Worm (Caenorhabditis elegans) whole organism, late embryonic: Measurements from ENCODE around the gene ogt-1.

Source experiments
- C08G9.2 ChIP-seq: sonication (generic microtip); optimal IDR thresholded peaks from 2 replicates; lab custom pipeline; 2016; ENCODE audit warnings: mild to moderate bottlenecking, missing genetic modification characterization, moderate library complexity, missing compliant biosample characterization
- C38D4.7 ChIP-seq: fragments of 200-800 bp; sonication (Bioruptor generic); optimal IDR thresholded peaks from 2 replicates; lab custom pipeline; 2018; ENCODE audit warnings: mild to moderate bottlenecking, missing genetic modification characterization, moderate library complexity, missing compliant biosample characterization
- K09A11.1 ChIP-seq: sonication (generic microtip); optimal IDR thresholded peaks from 2 replicates; lab custom pipeline; 2017; ENCODE audit warnings: antibody characterized with exemption, mild to moderate bottlenecking, missing genetic modification characterization, missing compliant biosample characterization; ENCODE audit not compliant: insufficient read depth
- T23F11.4 ChIP-seq: fragments of 200-800 bp; sonication (Bioruptor generic); optimal IDR thresholded peaks from 2 replicates; lab custom pipeline; 2018; ENCODE audit warnings: mild to moderate bottlenecking, missing genetic modification characterization, missing compliant biosample characterization
- Y22D7AL.16 ChIP-seq: sonication (generic microtip); optimal IDR thresholded peaks from 2 replicates; lab custom pipeline; 2016; ENCODE audit warnings: missing genetic modification characterization, missing compliant biosample characterization
- ahr-1 ChIP-seq: sonication (generic microtip); optimal IDR thresholded peaks from 2 replicates; lab custom pipeline; 2016; ENCODE audit warnings: missing genetic modification characterization, missing compliant biosample characterization
- ceh-14 ChIP-seq: sonication (generic microtip); optimal IDR thresholded peaks from 2 replicates; lab custom pipeline; 2016; ENCODE audit warnings: missing genotype, missing genetic modification characterization, missing compliant biosample characterization
- ceh-18 ChIP-seq: sonication (generic microtip); optimal IDR thresholded peaks from 2 replicates; lab custom pipeline; 2016; ENCODE audit warnings: missing genetic modification characterization, missing compliant biosample characterization
- ceh-19 ChIP-seq: fragments of 200-800 bp; sonication (Bioruptor generic); optimal IDR thresholded peaks from 2 replicates; lab custom pipeline; 2018; ENCODE audit warnings: mild to moderate bottlenecking, missing genetic modification characterization, missing compliant biosample characterization
- ceh-2 ChIP-seq: sonication (generic microtip); optimal IDR thresholded peaks from 2 replicates; lab custom pipeline; 2016; ENCODE audit warnings: missing genotype, missing genetic modification characterization, missing compliant biosample characterization
- ceh-31 ChIP-seq: sonication (generic microtip); optimal IDR thresholded peaks from 2 replicates; lab custom pipeline; 2016; ENCODE audit warnings: missing genetic modification characterization, missing compliant biosample characterization
- ceh-34 ChIP-seq: sonication (generic microtip); optimal IDR thresholded peaks from 2 replicates; lab custom pipeline; 2016; ENCODE audit warnings: mild to moderate bottlenecking, missing genetic modification characterization, missing compliant biosample characterization
- ceh-48 ChIP-seq: sonication (generic microtip); optimal IDR thresholded peaks from 2 replicates; lab custom pipeline; 2016; ENCODE audit warnings: missing genetic modification characterization, inconsistent platforms, missing compliant biosample characterization
- ceh-9 ChIP-seq: sonication (generic microtip); optimal IDR thresholded peaks from 2 replicates; lab custom pipeline; 2016; ENCODE audit warnings: mild to moderate bottlenecking, missing genetic modification characterization, inconsistent platforms, missing compliant biosample characterization
- che-1 ChIP-seq: sonication (generic microtip); optimal IDR thresholded peaks from 2 replicates; lab custom pipeline; 2016; ENCODE audit warnings: mild to moderate bottlenecking, missing genetic modification characterization, missing compliant biosample characterization
- dmd-4 ChIP-seq: sonication (generic microtip); optimal IDR thresholded peaks from 2 replicates; lab custom pipeline; 2016; ENCODE audit warnings: borderline replicate concordance, missing genetic modification characterization, missing compliant biosample characterization
- elt-4 ChIP-seq: sonication (generic microtip); optimal IDR thresholded peaks from 2 replicates; lab custom pipeline; 2016; ENCODE audit warnings: missing genetic modification characterization, missing compliant biosample characterization
- ets-4 ChIP-seq: sonication (generic microtip); optimal IDR thresholded peaks from 2 replicates; lab custom pipeline; 2016; ENCODE audit warnings: missing genetic modification characterization, missing compliant biosample characterization
- eyg-1 ChIP-seq: sonication (generic microtip); optimal IDR thresholded peaks from 2 replicates; lab custom pipeline; 2016; ENCODE audit warnings: missing genotype, missing genetic modification characterization, missing compliant biosample characterization
- fax-1 ChIP-seq: sonication (generic microtip); optimal IDR thresholded peaks from 2 replicates; lab custom pipeline; 2016; ENCODE audit warnings: missing genotype, missing genetic modification characterization, missing compliant biosample characterization
- gmeb-2 ChIP-seq: sonication (generic microtip); optimal IDR thresholded peaks from 2 replicates; lab custom pipeline; 2016; ENCODE audit warnings: missing genetic modification characterization, inconsistent platforms, missing compliant biosample characterization
- hlh-13 ChIP-seq: fragments of 200-800 bp; sonication (Bioruptor generic); optimal IDR thresholded peaks from 2 replicates; lab custom pipeline; 2018; ENCODE audit warnings: mild to moderate bottlenecking, missing genetic modification characterization, missing compliant biosample characterization
- hlh-15 ChIP-seq: sonication (generic microtip); optimal IDR thresholded peaks from 2 replicates; lab custom pipeline; 2016; ENCODE audit warnings: missing genetic modification characterization, missing compliant biosample characterization
- hlh-8 ChIP-seq: sonication (generic microtip); optimal IDR thresholded peaks from 2 replicates; lab custom pipeline; 2016; ENCODE audit warnings: missing genotype, missing genetic modification characterization, missing compliant biosample characterization
- lim-6 ChIP-seq: sonication (generic microtip); optimal IDR thresholded peaks from 2 replicates; lab custom pipeline; 2016; ENCODE audit warnings: missing genetic modification characterization, missing compliant biosample characterization
- lin-11 ChIP-seq: fragments of 200-800 bp; sonication (Bioruptor generic); optimal IDR thresholded peaks from 2 replicates; lab custom pipeline; 2018; ENCODE audit warnings: mild to moderate bottlenecking, missing genetic modification characterization, missing compliant biosample characterization
- madf-2 ChIP-seq: sonication (generic microtip); optimal IDR thresholded peaks from 2 replicates; lab custom pipeline; 2017; ENCODE audit warnings: missing genetic modification characterization, missing compliant biosample characterization
- mec-3 ChIP-seq: sonication (generic microtip); optimal IDR thresholded peaks from 2 replicates; lab custom pipeline; 2016; ENCODE audit warnings: borderline replicate concordance, missing genetic modification characterization, missing compliant biosample characterization
- nfya-1 ChIP-seq: sonication (generic microtip); optimal IDR thresholded peaks from 2 replicates; lab custom pipeline; 2017; ENCODE audit warnings: missing genetic modification characterization, mild to moderate bottlenecking, missing compliant biosample characterization, antibody characterized with exemption, moderate library complexity
- npax-4 ChIP-seq: sonication (generic microtip); optimal IDR thresholded peaks from 2 replicates; lab custom pipeline; 2016; ENCODE audit warnings: missing genetic modification characterization, missing compliant biosample characterization
- odd-2 ChIP-seq: sonication (generic microtip); optimal IDR thresholded peaks from 2 replicates; lab custom pipeline; 2017; ENCODE audit warnings: antibody characterized with exemption, mild to moderate bottlenecking, missing genetic modification characterization, missing compliant biosample characterization
- pag-3 ChIP-seq: sonication (generic microtip); optimal IDR thresholded peaks from 2 replicates; lab custom pipeline; 2016; ENCODE audit warnings: missing compliant biosample characterization, missing genetic modification characterization, borderline replicate concordance
- pat-9 ChIP-seq: fragments of 200-800 bp; sonication (Bioruptor generic); optimal IDR thresholded peaks from 2 replicates; lab custom pipeline; 2018; ENCODE audit warnings: mild to moderate bottlenecking, missing genetic modification characterization, moderate library complexity, missing compliant biosample characterization
- pax-1 ChIP-seq: fragments of 150-350 bp; optimal IDR thresholded peaks from 2 replicates; lab custom pipeline; 2014; ENCODE audit warnings: missing biosample characterization, missing genetic modification characterization
- pha-2 ChIP-seq: sonication (generic microtip); optimal IDR thresholded peaks from 2 replicates; lab custom pipeline; 2017; ENCODE audit warnings: mild to moderate bottlenecking, missing genetic modification characterization, missing compliant biosample characterization
- pha-4 ChIP-seq: fragments of 150-350 bp; optimal IDR thresholded peaks from 2 replicates; lab custom pipeline; 2018; ENCODE audit warnings: missing biosample characterization, missing genetic modification reagents, missing genetic modification characterization
- pqm-1 ChIP-seq: sonication (generic microtip); optimal IDR thresholded peaks from 2 replicates; lab custom pipeline; 2016; ENCODE audit warnings: missing genetic modification characterization, missing compliant biosample characterization
- pros-1 ChIP-seq: fragments of 150-350 bp; optimal IDR thresholded peaks from 2 replicates; lab custom pipeline; 2014; ENCODE audit warnings: missing biosample characterization, missing genetic modification reagents, missing genetic modification characterization
- rnt-1 ChIP-seq: sonication (generic microtip); optimal IDR thresholded peaks from 2 replicates; lab custom pipeline; 2016; ENCODE audit warnings: missing genetic modification characterization, missing compliant biosample characterization
- sdc-2 ChIP-seq: sonication (generic microtip); optimal IDR thresholded peaks from 2 replicates; lab custom pipeline; 2016; ENCODE audit warnings: missing genotype, missing genetic modification characterization, missing compliant biosample characterization
- sox-2 ChIP-seq: fragments of 200-800 bp; sonication (Bioruptor generic); IDR thresholded peaks from 2 replicates; pipeline ENCODE4 v1.3.6; 2022; ENCODE audit warnings: missing genetic modification reagents, missing genetic modification characterization, missing compliant biosample characterization
- tbx-2 ChIP-seq: sonication (generic microtip); optimal IDR thresholded peaks from 2 replicates; lab custom pipeline; 2016; ENCODE audit warnings: missing genetic modification characterization, missing compliant biosample characterization
- tbx-7 ChIP-seq: sonication (generic microtip); optimal IDR thresholded peaks from 2 replicates; lab custom pipeline; 2016; ENCODE audit warnings: missing genotype, missing genetic modification characterization, missing compliant biosample characterization
- ttx-3 ChIP-seq: sonication (generic microtip); optimal IDR thresholded peaks from 2 replicates; lab custom pipeline; 2016; ENCODE audit warnings: missing genetic modification reagents, missing genetic modification characterization, missing compliant biosample characterization
- unc-42 ChIP-seq: sonication (generic microtip); optimal IDR thresholded peaks from 2 replicates; lab custom pipeline; 2016; ENCODE audit warnings: missing genotype, missing genetic modification characterization, missing compliant biosample characterization
- ztf-16 ChIP-seq: sonication (generic microtip); optimal IDR thresholded peaks from 2 replicates; lab custom pipeline; 2017; ENCODE audit warnings: missing genetic modification characterization, missing compliant biosample characterization

ogt-1 gene

DNA sequence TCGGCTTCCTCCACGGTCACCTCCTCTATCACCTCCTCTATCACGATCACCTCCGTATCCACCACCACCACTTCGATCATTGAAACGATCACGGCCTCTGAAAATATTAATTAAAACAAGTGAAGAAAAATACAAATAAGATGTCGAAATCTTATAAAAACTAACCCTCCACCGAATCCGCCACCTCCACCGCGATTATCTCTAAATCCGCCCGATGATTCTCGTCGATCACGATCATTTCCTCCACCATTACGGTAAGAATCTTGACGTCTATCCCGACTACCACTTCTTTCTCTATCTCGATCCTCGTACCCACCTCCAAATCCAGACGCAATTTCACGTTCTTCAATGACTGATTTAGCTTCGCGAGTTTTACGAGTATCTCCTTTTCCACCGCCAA, 5.6 kb upstream of the ogt-1 start:
- TF ChIP-seq pqm-1 (tag; lab: Kevin White, UChicago) (no peak), T23F11.4 (GFP tag; lab: Kevin White, UChicago) (no peak), tbx-2 (tag; lab: Kevin White, UChicago) (no peak), pag-3 (no peak), sdc-2 (tag; lab: Kevin White, UChicago) (no peak), C08G9.2 (tag; lab: Kevin White, UChicago) (no peak), dmd-4 (tag; lab: Kevin White, UChicago) (no peak), gmeb-2 (no peak), hlh-13 (GFP tag; lab: Kevin White, UChicago) (no peak), che-1 (tag; lab: Kevin White, UChicago) (no peak), nfya-1 (tag; lab: Kevin White, UChicago) (no peak), hlh-15 (no peak), npax-4 (tag; lab: Kevin White, UChicago) (no peak), ceh-9 (tag; lab: Kevin White, UChicago) (no peak)

DNA sequence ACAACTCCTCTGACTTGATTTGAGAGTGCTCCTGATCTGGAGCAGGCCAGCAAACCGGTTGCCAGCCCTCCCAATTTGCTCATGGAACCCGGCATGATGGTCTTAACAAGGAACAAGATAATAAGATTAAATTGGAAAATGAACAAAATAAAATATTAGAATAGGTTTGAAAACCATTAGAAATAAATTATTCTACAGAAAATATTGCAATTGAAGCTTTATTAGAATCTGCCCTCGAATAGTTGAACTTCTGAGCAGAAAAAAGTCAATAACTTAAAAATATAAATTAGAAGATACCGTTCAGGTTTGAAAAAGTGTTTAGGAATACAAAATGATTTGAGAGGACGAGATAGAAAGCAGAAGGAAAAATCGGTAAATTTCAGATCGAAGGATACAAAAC, 5.1 kb upstream of the ogt-1 start, which contains the start of gene nuo-4:
Gene nuo-4, minus strand, starts transcription at position 101 of the 400 bp plus-strand sequence.
- TF ChIP-seq C38D4.7 (GFP tag; lab: Kevin White, UChicago) (no peak), ahr-1 (no peak), mec-3 (tag; lab: Kevin White, UChicago) (no peak), lin-11 (tag; lab: Kevin White, UChicago) (no peak), dmd-4 (tag; lab: Kevin White, UChicago) (no peak), sdc-2 (tag; lab: Kevin White, UChicago) (no peak), ceh-34 (tag; lab: Kevin White, UChicago) (no peak), lim-6 (tag; lab: Kevin White, UChicago) (no peak), rnt-1 (no peak), elt-4 (tag; lab: Kevin White, UChicago) (no peak), nfya-1 (tag; lab: Kevin White, UChicago) (no peak), ceh-19 (GFP tag; lab: Kevin White, UChicago) (no peak), ceh-48 (tag; lab: Kevin White, UChicago) (no peak)

DNA sequence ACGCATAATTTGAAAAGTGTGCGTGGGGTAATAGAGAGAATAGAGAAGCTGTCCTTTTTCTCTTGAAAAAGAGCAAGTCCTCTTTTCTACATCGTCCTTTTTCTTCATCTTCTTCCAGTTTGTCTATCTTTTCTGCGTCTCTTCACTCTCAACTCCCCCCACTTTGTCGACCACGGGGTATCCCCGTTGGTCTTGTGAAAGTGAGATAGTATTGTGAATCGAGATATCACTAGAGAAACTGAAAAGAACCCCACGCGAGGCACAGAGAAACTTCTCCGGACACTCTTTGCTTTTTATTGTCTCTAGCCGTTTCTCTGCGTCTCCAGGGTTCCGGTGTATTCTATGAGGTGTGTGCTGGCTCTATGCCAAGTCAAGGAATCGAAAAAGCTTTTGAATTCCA, 2.0 kb upstream of the ogt-1 start:
- no peak for TF ChIP-seq eyg-1 (tag; lab: Kevin White, UChicago)
- no peak for TF ChIP-seq madf-2
- TF ChIP-seq pag-3, result no peak
- peak; percentile 68 for TF ChIP-seq ets-4 (tag; lab: Kevin White, UChicago)
- TF ChIP-seq elt-4 (tag; lab: Kevin White, UChicago), result no peak
- TF ChIP-seq hlh-8 (tag; lab: Kevin White, UChicago), result peak; percentile 57
- peak; percentile 90 for TF ChIP-seq ceh-18
- peak; percentile 83 for TF ChIP-seq ceh-31 (tag; lab: Kevin White, UChicago)
- TF ChIP-seq C08G9.2 (tag; lab: Kevin White, UChicago), result peak; percentile 47
- TF ChIP-seq tbx-7, result no peak
- TF ChIP-seq ceh-2 (tag; lab: Kevin White, UChicago), result peak; percentile 30
- TF ChIP-seq tbx-2 (tag; lab: Kevin White, UChicago), result peak; percentile 89
- no peak for TF ChIP-seq hlh-13 (GFP tag; lab: Kevin White, UChicago)
- TF ChIP-seq unc-42 (tag; lab: Kevin White, UChicago), result peak; percentile 65
- TF ChIP-seq pat-9 (tag; lab: Kevin White, UChicago), result peak; percentile 34
- TF ChIP-seq mec-3 (tag; lab: Kevin White, UChicago), result no peak
- no peak for TF ChIP-seq odd-2 (tag; lab: Kevin White, UChicago)
- TF ChIP-seq pha-2 (tag; lab: Kevin White, UChicago), result no peak
- peak; percentile 80 for TF ChIP-seq rnt-1
- no peak for TF ChIP-seq pha-4
- no peak for TF ChIP-seq Y22D7AL.16
- TF ChIP-seq pax-1 (tag; lab: Kevin White, UChicago), result peak; percentile 52
- TF ChIP-seq gmeb-2, result no peak
- TF ChIP-seq fax-1 (tag; lab: Kevin White, UChicago), result peak; percentile 3
- TF ChIP-seq npax-4 (tag; lab: Kevin White, UChicago), result no peak
- peak; percentile 53 for TF ChIP-seq ceh-14
- peak; percentile 84 for TF ChIP-seq pros-1 (tag; lab: Kevin White, UChicago)
- no peak for TF ChIP-seq ttx-3
- no peak for TF ChIP-seq ztf-16 (tag; lab: Kevin White, UChicago)
- TF ChIP-seq ceh-19 (GFP tag; lab: Kevin White, UChicago), result no peak
- TF ChIP-seq ceh-9 (tag; lab: Kevin White, UChicago), result no peak
- TF ChIP-seq K09A11.1, result peak; percentile 65
- peak; percentile 93 for TF ChIP-seq nfya-1 (tag; lab: Kevin White, UChicago)
- no peak for TF ChIP-seq che-1 (tag; lab: Kevin White, UChicago)
- no peak for TF ChIP-seq lin-11 (tag; lab: Kevin White, UChicago)
- no peak; the same call in 1 of the 2 replicates for TF ChIP-seq sox-2 (GFP tag; lab: Robert Waterston, UW)
